Fruit fly (Drosophila melanogaster) whole organism, embryonic: ENCODE results near the gene Boh1.

ENCODE experiments used
- Abd-B ChIP-seq: fragments of 200-800 bp; sonication (Bioruptor generic); optimal IDR thresholded peaks from 2 replicates; lab custom pipeline; 2018; ENCODE audit warnings: missing biosample characterization, mild to moderate bottlenecking, missing genetic modification characterization, moderate library complexity
- Aef1 ChIP-seq: fragments of 200-800 bp; sonication (Bioruptor generic); IDR thresholded peaks from 3 replicates; pipeline ENCODE4 v1.3.6; 2022; ENCODE audit warnings: missing biosample characterization, missing genetic modification characterization
- Asciz ChIP-seq: fragments of 200-800 bp; sonication (Bioruptor generic); optimal IDR thresholded peaks from 2 replicates; lab custom pipeline; 2017; ENCODE audit warnings: missing biosample characterization, mild to moderate bottlenecking, missing genetic modification characterization, missing genetic modification reagents
- Atf-2 ChIP-seq: fragments of 200-800 bp; sonication (Bioruptor generic); optimal IDR thresholded peaks from 2 replicates; lab custom pipeline; 2016; ENCODE audit warnings: missing biosample characterization, missing genetic modification characterization
- CG10274 ChIP-seq: fragments of 200-800 bp; sonication (Bioruptor generic); optimal IDR thresholded peaks from 3 replicates; lab custom pipeline; 2017; ENCODE audit warnings: missing biosample characterization, mild to moderate bottlenecking, missing genetic modification characterization
- CG10462 ChIP-seq: fragments of 200-800 bp; sonication (Bioruptor generic); optimal IDR thresholded peaks from 2 replicates; lab custom pipeline; 2016; ENCODE audit warnings: missing biosample characterization, missing genetic modification characterization
- CG11093 ChIP-seq: fragments of 200-800 bp; sonication (Bioruptor generic); IDR thresholded peaks from 3 replicates; pipeline ENCODE4 v1.3.6; 2022; ENCODE audit warnings: missing biosample characterization, missing genetic modification characterization
- CG11560 ChIP-seq: fragments of 200-800 bp; sonication (Bioruptor generic); IDR thresholded peaks from 3 replicates; pipeline ENCODE4 v1.3.6; 2022; ENCODE audit warnings: missing biosample characterization, missing genetic modification characterization
- CG17912 ChIP-seq: fragments of 200-800 bp; sonication (Bioruptor generic); optimal IDR thresholded peaks from 2 replicates; lab custom pipeline; 2018; ENCODE audit warnings: missing biosample characterization, mild to moderate bottlenecking, missing genetic modification characterization
- CG31441 ChIP-seq: fragments of 200-800 bp; sonication (Bioruptor generic); IDR thresholded peaks from 2 replicates; pipeline ENCODE4 v1.3.6; 2022; ENCODE audit warnings: missing biosample characterization, missing genetic modification characterization
- CG3995 ChIP-seq: fragments of 200-800 bp; sonication (Bioruptor generic); optimal IDR thresholded peaks from 3 replicates; lab custom pipeline; 2016; ENCODE audit warnings: missing biosample characterization, missing genetic modification characterization
- CG4424 ChIP-seq: fragments of 200-800 bp; sonication (Bioruptor generic); optimal IDR thresholded peaks from 3 replicates; lab custom pipeline; 2016; ENCODE audit warnings: missing biosample characterization, missing genetic modification characterization
- CG4707 ChIP-seq: fragments of 200-800 bp; sonication (Bioruptor generic); optimal IDR thresholded peaks from 2 replicates; lab custom pipeline; 2018; ENCODE audit warnings: missing biosample characterization, mild to moderate bottlenecking, missing genetic modification characterization, moderate library complexity
- CG6765 ChIP-seq: fragments of 200-800 bp; sonication (Bioruptor generic); optimal IDR thresholded peaks from 3 replicates; lab custom pipeline; 2017; ENCODE audit warnings: missing biosample characterization, mild to moderate bottlenecking, missing genetic modification characterization
- CG6791 ChIP-seq: fragments of 200-800 bp; sonication (Bioruptor generic); IDR thresholded peaks from 3 replicates; pipeline ENCODE4 v1.3.6; 2022; ENCODE audit warnings: missing biosample characterization, missing genetic modification characterization; ENCODE audit not compliant: partially characterized antibody
- CG7987 ChIP-seq: fragments of 200-800 bp; sonication (Bioruptor generic); optimal IDR thresholded peaks from 2 replicates; lab custom pipeline; 2018; ENCODE audit warnings: missing biosample characterization, mild to moderate bottlenecking, missing genetic modification characterization, moderate library complexity
- CG8281 ChIP-seq: fragments of 200-800 bp; sonication (Bioruptor generic); optimal IDR thresholded peaks from 2 replicates; lab custom pipeline; 2018; ENCODE audit warnings: missing biosample characterization, mild to moderate bottlenecking, missing genetic modification characterization, moderate library complexity
- CG8924 ChIP-seq: fragments of 200-800 bp; optimal IDR thresholded peaks from 3 replicates; lab custom pipeline; 2019; ENCODE audit warnings: missing biosample characterization, mild to moderate bottlenecking, missing genetic modification characterization, moderate library complexity
- CG9215 ChIP-seq: fragments of 200-800 bp; sonication (Bioruptor generic); IDR thresholded peaks from 2 replicates; pipeline ENCODE4 v1.3.6; 2022; ENCODE audit warnings: missing biosample characterization, missing genetic modification characterization
- CG9876 ChIP-seq: fragments of 200-800 bp; sonication (Bioruptor generic); optimal IDR thresholded peaks from 2 replicates; lab custom pipeline; 2016; ENCODE audit warnings: missing biosample characterization, missing genetic modification characterization
- D ChIP-seq, 2 experiments: fragments of 200-800 bp in 1 of 2; fragments of >200 bp in 1 of 2; sonication (Bioruptor generic) in 1 of 2; optimal IDR thresholded peaks; 2 replicates in 1 of 2; 3 replicates in 1 of 2; lab custom pipeline; 2017; ENCODE audit warnings: mild to moderate bottlenecking in 1 of 2, missing biosample characterization in 1 of 2, missing genetic modification characterization in 1 of 2, missing genetic modification reagents in 1 of 2
- D19B ChIP-seq: fragments of 200-800 bp; sonication (Bioruptor generic); optimal IDR thresholded peaks from 2 replicates; lab custom pipeline; 2017; ENCODE audit warnings: missing biosample characterization, mild to moderate bottlenecking, missing genetic modification characterization
- Doc2 ChIP-seq: fragments of 200-800 bp; sonication (Bioruptor generic); IDR thresholded peaks from 2 replicates; pipeline ENCODE4 v1.3.6; 2022; ENCODE audit warnings: missing biosample characterization, missing genetic modification characterization
- HHEX ChIP-seq: fragments of 200-800 bp; sonication (Bioruptor generic); optimal IDR thresholded peaks from 3 replicates; lab custom pipeline; 2017; ENCODE audit warnings: missing biosample characterization, mild to moderate bottlenecking, missing genetic modification characterization, missing genetic modification reagents
- Hr3 ChIP-seq: fragments of 200-800 bp; sonication (Bioruptor generic); optimal IDR thresholded peaks from 3 replicates; lab custom pipeline; 2016; ENCODE audit warnings: missing biosample characterization, missing genetic modification characterization
- Hsf ChIP-seq: fragments of 200-800 bp; sonication (Bioruptor generic); optimal IDR thresholded peaks from 3 replicates; lab custom pipeline; 2016; ENCODE audit warnings: missing biosample characterization, missing genetic modification characterization
- MTF-1 ChIP-seq: fragments of 200-800 bp; sonication (Bioruptor generic); optimal IDR thresholded peaks from 2 replicates; lab custom pipeline; 2018; ENCODE audit warnings: missing biosample characterization, mild to moderate bottlenecking, missing genetic modification characterization, borderline replicate concordance
- Mad ChIP-seq: fragments of 200-800 bp; sonication (Bioruptor generic); optimal IDR thresholded peaks from 2 replicates; lab custom pipeline; 2016; ENCODE audit warnings: missing biosample characterization, missing genetic modification characterization
- Ptx1 ChIP-seq: fragments of 200-800 bp; sonication (Bioruptor generic); IDR thresholded peaks from 2 replicates; pipeline ENCODE4 v1.3.6; 2022; ENCODE audit warnings: missing biosample characterization, missing genetic modification characterization
- Spps ChIP-seq: fragments of 200-800 bp; sonication (Bioruptor generic); optimal IDR thresholded peaks from 2 replicates; lab custom pipeline; 2018; ENCODE audit warnings: missing biosample characterization, mild to moderate bottlenecking, missing genetic modification characterization
- bowl ChIP-seq: fragments of 200-800 bp; sonication (Bioruptor generic); IDR thresholded peaks from 2 replicates; pipeline ENCODE4 v1.3.6; 2022; ENCODE audit warnings: missing biosample characterization, missing genetic modification characterization
- cato ChIP-seq: fragments of 200-800 bp; sonication (Bioruptor generic); optimal IDR thresholded peaks from 2 replicates; lab custom pipeline; 2016; ENCODE audit warnings: missing biosample characterization, missing genetic modification characterization, borderline replicate concordance
- chif ChIP-seq, 2 experiments: fragments of 200-800 bp; sonication (Bioruptor generic); optimal IDR thresholded peaks; 3 replicates each; lab custom pipeline; 2016; ENCODE audit warnings: missing biosample characterization in 2 of 2, missing genetic modification characterization in 2 of 2
- crc ChIP-seq: fragments of 200-800 bp; sonication (Bioruptor generic); optimal IDR thresholded peaks from 2 replicates; lab custom pipeline; 2016; ENCODE audit warnings: missing biosample characterization, missing genetic modification characterization
- fu2 ChIP-seq: fragments of 200-800 bp; sonication (Bioruptor generic); optimal IDR thresholded peaks from 2 replicates; lab custom pipeline; 2016; ENCODE audit warnings: missing biosample characterization, missing genetic modification characterization
- grau ChIP-seq: fragments of 200-800 bp; optimal IDR thresholded peaks from 3 replicates; lab custom pipeline; 2019; ENCODE audit warnings: missing biosample characterization, mild to moderate bottlenecking, missing genetic modification characterization, moderate library complexity
- hb ChIP-seq: fragments of 200-800 bp; sonication (Bioruptor generic); IDR thresholded peaks from 3 replicates; pipeline ENCODE4 v1.3.6; 2022; ENCODE audit warnings: missing biosample characterization, missing genetic modification characterization; ENCODE audit not compliant: partially characterized antibody
- kni ChIP-seq: fragments of 200-800 bp; sonication (Bioruptor generic); optimal IDR thresholded peaks from 3 replicates; lab custom pipeline; 2017; ENCODE audit warnings: mild to moderate bottlenecking, missing biosample characterization, missing genetic modification reagents, missing genetic modification characterization
- maf-S ChIP-seq: fragments of 200-800 bp; sonication (Bioruptor generic); optimal IDR thresholded peaks from 2 replicates; lab custom pipeline; 2016; ENCODE audit warnings: missing biosample characterization, missing genetic modification characterization
- mld ChIP-seq: fragments of 200-800 bp; sonication (Bioruptor generic); IDR thresholded peaks from 3 replicates; pipeline ENCODE4 v1.3.6; 2022; ENCODE audit warnings: missing biosample characterization, missing genetic modification characterization; ENCODE audit not compliant: partially characterized antibody
- p53 ChIP-seq: fragments of 200-800 bp; sonication (Bioruptor generic); optimal IDR thresholded peaks from 2 replicates; lab custom pipeline; 2016; ENCODE audit warnings: missing biosample characterization, missing genetic modification characterization
- pfk ChIP-seq: fragments of 200-800 bp; sonication (Bioruptor generic); optimal IDR thresholded peaks from 2 replicates; lab custom pipeline; 2018; ENCODE audit warnings: missing biosample characterization, mild to moderate bottlenecking, missing genetic modification characterization, moderate library complexity
- pnt ChIP-seq: fragments of 200-800 bp; sonication (Bioruptor generic); optimal IDR thresholded peaks from 3 replicates; lab custom pipeline; 2016; ENCODE audit warnings: missing biosample characterization, missing genetic modification characterization
- ro ChIP-seq: fragments of 200-800 bp; sonication (Bioruptor generic); IDR thresholded peaks from 2 replicates; pipeline ENCODE4 v1.3.6; 2022; ENCODE audit warnings: missing biosample characterization, missing genetic modification characterization
- sisA ChIP-seq: fragments of 200-800 bp; sonication (Bioruptor generic); IDR thresholded peaks from 2 replicates; pipeline ENCODE4 v1.3.6; 2022; ENCODE audit warnings: missing biosample characterization, missing genetic modification characterization
- stwl ChIP-seq: fragments of 200-800 bp; sonication (Bioruptor generic); optimal IDR thresholded peaks from 3 replicates; lab custom pipeline; 2018; ENCODE audit warnings: missing biosample characterization, mild to moderate bottlenecking, missing genetic modification characterization, moderate library complexity
- tx ChIP-seq: fragments of 200-800 bp; sonication (Bioruptor generic); optimal IDR thresholded peaks from 2 replicates; lab custom pipeline; 2016; ENCODE audit warnings: missing biosample characterization, missing genetic modification characterization
- wek ChIP-seq: fragments of 200-800 bp; sonication (Bioruptor generic); optimal IDR thresholded peaks from 3 replicates; lab custom pipeline; 2018; ENCODE audit warnings: missing biosample characterization, mild to moderate bottlenecking, missing genetic modification characterization, moderate library complexity
- zen2 ChIP-seq: fragments of 200-800 bp; sonication (Bioruptor generic); IDR thresholded peaks from 3 replicates; pipeline ENCODE4 v1.3.6; 2022; ENCODE audit warnings: missing biosample characterization, missing genetic modification characterization; ENCODE audit not compliant: partially characterized antibody

Gene Boh1

dm6 chr3R:27922673-27923175 lies 3.5 kb upstream of the Boh1 start, which contains the start of gene RpL4 (continued):
- TF ChIP-seq CG6765 (GFP tag; lab: Kevin White, UChicago): peak; percentile 93
- TF ChIP-seq stwl: peak; percentile 69
- TF ChIP-seq HHEX: peak; percentile 87
- TF ChIP-seq CG8281 (tag; lab: Kevin White, UChicago): peak; percentile 62
- no peak for TF ChIP-seq CG11560
- TF ChIP-seq Spps (tag; lab: Kevin White, UChicago): no peak
- TF ChIP-seq Asciz: peak; percentile 84
- TF ChIP-seq chif (GFP tag; optimal IDR thresholded peaks at IDR 0.05; lab: Kevin White, UChicago): peak; percentile 68 to 84
- no peak for TF ChIP-seq D (optimal IDR thresholded peaks at IDR 0.05; lab: Kevin White, UChicago)
- TF ChIP-seq D (GFP tag; optimal IDR thresholded peaks at IDR 0.05; lab: Kevin White, UChicago): peak; percentile 77
- no peak for TF ChIP-seq CG11093 (GFP tag; lab: Robert Waterston, UW)
- peak; percentile 61 for TF ChIP-seq Hr3
- peak; percentile 51 for TF ChIP-seq D19B (GFP tag; lab: Kevin White, UChicago)
- peak; percentile 48 for TF ChIP-seq Atf-2 (GFP tag; lab: Kevin White, UChicago)
- TF ChIP-seq CG9215 (GFP tag; lab: Robert Waterston, UW): no peak
- TF ChIP-seq kni (GFP tag; lab: Kevin White, UChicago): peak; percentile 58
- TF ChIP-seq pfk (GFP tag; lab: Kevin White, UChicago): peak; percentile 83
- TF ChIP-seq CG6791 (GFP tag; lab: Robert Waterston, UW): no peak
- no peak for TF ChIP-seq zen2 (GFP tag; lab: Robert Waterston, UW)
- TF ChIP-seq bowl (GFP tag; lab: Robert Waterston, UW): peak; percentile 25; the same call in 1 of the 2 replicates
- TF ChIP-seq pnt (GFP tag; lab: Kevin White, UChicago): peak; percentile 24
- peak; percentile 62 for TF ChIP-seq cato (GFP tag; lab: Kevin White, UChicago)
- peak; percentile 71 for TF ChIP-seq CG9876 (GFP tag; lab: Kevin White, UChicago)
- TF ChIP-seq ro (GFP tag; lab: Robert Waterston, UW): no peak
- peak; percentile 96 for TF ChIP-seq CG17912 (GFP tag; lab: Kevin White, UChicago)
- 0 out of 3 replicates have a peak, but pooled peaks have one; percentile 42 for TF ChIP-seq mld (GFP tag; lab: Robert Waterston, UW)
- TF ChIP-seq Hsf (GFP tag; lab: Kevin White, UChicago): peak; percentile 80
- TF ChIP-seq CG8924: peak; percentile 42
- peak; percentile 79 for TF ChIP-seq Mad (GFP tag; lab: Kevin White, UChicago)
- TF ChIP-seq CG10462: peak; percentile 48
- peak; percentile 40 for TF ChIP-seq tx (GFP tag; lab: Kevin White, UChicago)
- TF ChIP-seq CG7987 (GFP tag; lab: Kevin White, UChicago): peak; percentile 95
- TF ChIP-seq Ptx1 (GFP tag; lab: Robert Waterston, UW): peak; percentile 71
- TF ChIP-seq crc (GFP tag; lab: Kevin White, UChicago): peak; percentile 75
- no peak for TF ChIP-seq Abd-B (GFP tag; lab: Kevin White, UChicago)
- TF ChIP-seq MTF-1 (GFP tag; lab: Kevin White, UChicago): peak; percentile 96
- peak; percentile 77 for TF ChIP-seq p53 (GFP tag; lab: Kevin White, UChicago)
- peak; percentile 81 for TF ChIP-seq CG10274
- TF ChIP-seq CG4707: peak; percentile 85
- peak; percentile 64 for TF ChIP-seq grau (tag; lab: Kevin White, UChicago)
- TF ChIP-seq fu2 (GFP tag; lab: Kevin White, UChicago): peak; percentile 41
- TF ChIP-seq sisA (GFP tag; lab: Robert Waterston, UW): 0 out of 2 replicates have a peak, but pooled peaks have one; percentile 11
- TF ChIP-seq CG3995: peak; percentile 55
- peak; percentile 56 for TF ChIP-seq maf-S (GFP tag; lab: Kevin White, UChicago)
- peak; percentile 82 for TF ChIP-seq CG31441 (GFP tag; lab: Robert Waterston, UW)
- TF ChIP-seq Doc2 (GFP tag; lab: Robert Waterston, UW): no peak
- peak; percentile 87 for TF ChIP-seq wek (GFP tag; lab: Kevin White, UChicago)
- no peak for TF ChIP-seq hb (GFP tag; lab: Robert Waterston, UW)
- TF ChIP-seq Aef1 (GFP tag; lab: Robert Waterston, UW): 0 out of 3 replicates have a peak, but pooled peaks have one; percentile 21
- peak; percentile 78 for TF ChIP-seq CG4424
